Worm (Caenorhabditis elegans) whole organism, midembryonic: ENCODE data around the gene zhit-3.

ENCODE experiments used
- cog-1 ChIP-seq: sonication (generic microtip); optimal IDR thresholded peaks from 2 replicates; lab custom pipeline; 2016; ENCODE audit warnings: missing genetic modification characterization, missing compliant biosample characterization
- klf-2 ChIP-seq: fragments of 200-800 bp; sonication (Bioruptor generic); conservative IDR thresholded peaks from 2 replicates; pipeline ENCODE4 v1.3.6; 2022; ENCODE audit warnings: missing genetic modification reagents, missing genetic modification characterization, missing compliant biosample characterization
- ref-1 ChIP-seq: fragments of 200-800 bp; sonication (Bioruptor generic); conservative IDR thresholded peaks from 2 replicates; pipeline ENCODE4 v1.3.6; 2022; ENCODE audit warnings: missing genetic modification reagents, missing genetic modification characterization, missing compliant biosample characterization
- ztf-23 ChIP-seq: fragments of 200-800 bp; sonication (Bioruptor generic); IDR thresholded peaks from 2 replicates; pipeline ENCODE4 v1.3.6; 2022; ENCODE audit warnings: missing genetic modification reagents, missing genetic modification characterization, missing compliant biosample characterization

DNA sequence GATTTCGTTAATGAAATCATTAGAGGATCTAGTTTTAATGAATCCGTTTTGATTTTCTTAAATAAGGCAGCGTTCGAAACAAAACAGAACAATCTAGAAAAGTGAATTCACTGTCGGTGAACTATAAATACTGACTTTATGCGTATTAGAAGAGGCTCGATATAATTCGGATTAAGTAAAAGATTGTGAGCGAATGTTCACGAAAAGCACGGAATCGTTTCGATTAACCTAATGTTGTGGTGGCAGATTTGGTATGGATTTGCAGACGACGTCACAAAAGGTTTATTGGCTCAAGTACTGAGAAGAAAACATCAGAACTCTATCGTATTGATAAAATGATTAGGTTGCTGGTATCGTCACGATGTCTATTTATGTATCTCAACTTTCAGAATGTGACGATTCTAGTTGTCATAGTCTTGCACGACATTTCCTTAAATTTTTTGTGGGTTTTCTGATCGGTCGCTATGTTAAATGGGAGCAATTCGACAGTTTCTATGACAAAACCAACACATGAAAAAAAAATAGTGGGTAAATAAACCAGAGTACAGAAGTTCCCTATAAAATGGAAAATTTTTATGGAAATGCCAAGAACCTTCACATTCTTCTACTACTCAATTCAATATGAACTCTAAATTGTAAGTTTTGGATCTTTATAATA, 17.4 kb upstream of the zhit-3 start, which contains the start of the genes pyt-1 and fipr-7:
- TF ChIP-seq ztf-23 (GFP tag; lab: Robert Waterston, UW) (no peak), klf-2 (GFP tag; lab: Robert Waterston, UW) (no peak), ref-1 (no peak), cog-1 (tag; lab: Kevin White, UChicago) (no peak)
